Worm (Caenorhabditis elegans) whole organism, L3 larva: Measurements from ENCODE around the gene nspc-20.

Experiments
- R02D3.7 ChIP-seq: fragments of 150-350 bp; optimal IDR thresholded peaks from 2 replicates; lab custom pipeline; 2014; ENCODE audit warnings: missing biosample characterization, missing genetic modification characterization
- ZK546.5 ChIP-seq: sonication (generic microtip); optimal IDR thresholded peaks from 2 replicates; lab custom pipeline; 2017; ENCODE audit warnings: missing biosample characterization, missing genetic modification characterization
- aly-2 ChIP-seq: fragments of 150-350 bp; optimal IDR thresholded peaks from 2 replicates; lab custom pipeline; 2014; ENCODE audit warnings: missing biosample characterization, missing genetic modification characterization
- ama-1 ChIP-seq: fragments of 150-350 bp; optimal IDR thresholded peaks from 2 replicates; lab custom pipeline; 2018
- ceh-16 ChIP-seq: sonication (generic microtip); optimal IDR thresholded peaks from 2 replicates; lab custom pipeline; 2017; ENCODE audit warnings: missing biosample characterization, missing genetic modification characterization
- ceh-28 ChIP-seq: fragments of 150-350 bp; optimal IDR thresholded peaks from 2 replicates; lab custom pipeline; 2014; ENCODE audit warnings: missing biosample characterization, missing genetic modification reagents, missing genetic modification characterization
- ceh-82 ChIP-seq: fragments of 150-350 bp; optimal IDR thresholded peaks from 2 replicates; lab custom pipeline; 2014; ENCODE audit warnings: missing biosample characterization, missing genetic modification characterization
- ceh-9 ChIP-seq: sonication (generic microtip); optimal IDR thresholded peaks from 2 replicates; lab custom pipeline; 2018; ENCODE audit warnings: missing biosample characterization, missing genetic modification characterization
- egl-27 ChIP-seq: sonication (generic microtip); optimal IDR thresholded peaks from 4 replicates; lab custom pipeline; 2017; ENCODE audit warnings: missing biosample characterization, missing genetic modification reagents, missing genetic modification characterization
- elt-1 ChIP-seq: fragments of 150-350 bp; optimal IDR thresholded peaks from 2 replicates; lab custom pipeline; 2014; ENCODE audit warnings: missing biosample characterization, missing genetic modification characterization
- elt-2 ChIP-seq: sonication (generic microtip); optimal IDR thresholded peaks from 2 replicates; lab custom pipeline; 2016; ENCODE audit warnings: missing genetic modification reagents, mild to moderate bottlenecking, missing genetic modification characterization, missing compliant biosample characterization
- elt-3 ChIP-seq, 3 experiments: fragments of 150-350 bp in 1 of 3; sonication (generic microtip) in 2 of 3; optimal IDR thresholded peaks; 2 replicates in 2 of 3; 4 replicates in 1 of 3; lab custom pipeline; 2014 to 2017; ENCODE audit warnings: missing biosample characterization in 3 of 3, missing genetic modification characterization in 3 of 3
- fkh-2 ChIP-seq: fragments of 150-350 bp; optimal IDR thresholded peaks from 2 replicates; lab custom pipeline; 2014; ENCODE audit warnings: missing biosample characterization, missing genetic modification reagents, missing genetic modification characterization
- fos-1 ChIP-seq: fragments of 150-350 bp; optimal IDR thresholded peaks from 2 replicates; lab custom pipeline; 2014; ENCODE audit warnings: missing biosample characterization, missing genetic modification characterization
- hmg-11 ChIP-seq: sonication (generic microtip); optimal IDR thresholded peaks from 2 replicates; lab custom pipeline; 2016; ENCODE audit warnings: missing genetic modification characterization, missing compliant biosample characterization
- jun-1 ChIP-seq: fragments of 150-350 bp; optimal IDR thresholded peaks from 2 replicates; lab custom pipeline; 2014; ENCODE audit warnings: missing biosample characterization, missing genetic modification reagents, missing genetic modification characterization
- lin-15B ChIP-seq: fragments of 150-350 bp; optimal IDR thresholded peaks from 2 replicates; lab custom pipeline; 2014; ENCODE audit warnings: missing biosample characterization, missing genetic modification characterization
- lin-39 ChIP-seq: fragments of 150-350 bp; optimal IDR thresholded peaks from 2 replicates; lab custom pipeline; 2018; ENCODE audit warnings: missing biosample characterization, missing genetic modification reagents, missing genetic modification characterization
- lsy-12 ChIP-seq: sonication (generic microtip); optimal IDR thresholded peaks from 2 replicates; lab custom pipeline; 2016; ENCODE audit warnings: mild to moderate bottlenecking, missing genetic modification characterization, missing compliant biosample characterization
- mdl-1 ChIP-seq: fragments of 150-350 bp; optimal IDR thresholded peaks from 2 replicates; lab custom pipeline; 2014; ENCODE audit warnings: missing biosample characterization, missing genetic modification characterization
- mml-1 ChIP-seq: fragments of 150-350 bp; sonication (generic microtip); optimal IDR thresholded peaks from 3 replicates; lab custom pipeline; 2014; ENCODE audit warnings: missing biosample characterization, missing genetic modification characterization
- nfya-1 ChIP-seq: sonication (generic microtip); optimal IDR thresholded peaks from 2 replicates; lab custom pipeline; 2017; ENCODE audit warnings: missing genetic modification characterization, mild to moderate bottlenecking, missing compliant biosample characterization, antibody characterized with exemption, moderate library complexity; ENCODE audit not compliant: insufficient read depth
- nhr-11 ChIP-seq: fragments of 150-350 bp; optimal IDR thresholded peaks from 2 replicates; lab custom pipeline; 2014; ENCODE audit warnings: missing biosample characterization, missing genetic modification characterization
- nhr-12 ChIP-seq: fragments of 150-350 bp; optimal IDR thresholded peaks from 2 replicates; lab custom pipeline; 2014; ENCODE audit warnings: missing biosample characterization, missing genetic modification characterization
- nhr-23 ChIP-seq: fragments of 150-350 bp; optimal IDR thresholded peaks from 2 replicates; lab custom pipeline; 2014; ENCODE audit warnings: missing biosample characterization, missing genetic modification reagents, missing genetic modification characterization
- nhr-237 ChIP-seq: fragments of 150-350 bp; optimal IDR thresholded peaks from 2 replicates; lab custom pipeline; 2014; ENCODE audit warnings: missing biosample characterization, missing genetic modification characterization
- nhr-25 ChIP-seq: sonication (generic microtip); optimal IDR thresholded peaks from 2 replicates; lab custom pipeline; 2017; ENCODE audit warnings: missing biosample characterization, missing genetic modification characterization
- nhr-28 ChIP-seq: fragments of 150-350 bp; optimal IDR thresholded peaks from 2 replicates; lab custom pipeline; 2014; ENCODE audit warnings: missing biosample characterization, missing genetic modification characterization
- nhr-43 ChIP-seq: sonication (generic microtip); optimal IDR thresholded peaks from 2 replicates; lab custom pipeline; 2016; ENCODE audit warnings: mild to moderate bottlenecking, missing genetic modification characterization, missing compliant biosample characterization; ENCODE audit not compliant: poor library complexity, severe bottlenecking
- nhr-67 ChIP-seq: fragments of 150-350 bp; optimal IDR thresholded peaks from 2 replicates; lab custom pipeline; 2014; ENCODE audit warnings: missing biosample characterization, missing genetic modification characterization
- nhr-76 ChIP-seq: fragments of 150-350 bp; sonication (generic microtip); optimal IDR thresholded peaks from 5 replicates; lab custom pipeline; 2014; ENCODE audit warnings: missing biosample characterization, missing genetic modification characterization
- pha-4 ChIP-seq: fragments of 150-350 bp; optimal IDR thresholded peaks from 2 replicates; lab custom pipeline; 2014; ENCODE audit warnings: missing biosample characterization, missing genetic modification reagents, missing genetic modification characterization
- skn-1 ChIP-seq: fragments of 150-350 bp; optimal IDR thresholded peaks from 2 replicates; lab custom pipeline; 2014; ENCODE audit warnings: missing biosample characterization, missing genetic modification characterization
- snpc-4 ChIP-seq: fragments of 150-350 bp; optimal IDR thresholded peaks from 2 replicates; lab custom pipeline; 2014; ENCODE audit warnings: missing biosample characterization, missing genetic modification characterization
- tbx-2 ChIP-seq: sonication (generic microtip); optimal IDR thresholded peaks from 2 replicates; lab custom pipeline; 2016; ENCODE audit warnings: mild to moderate bottlenecking, missing genetic modification characterization, missing compliant biosample characterization
- unc-39 ChIP-seq: sonication (generic microtip); optimal IDR thresholded peaks from 4 replicates; lab custom pipeline; 2017; ENCODE audit warnings: missing biosample characterization, missing genetic modification characterization
- unc-62 ChIP-seq: fragments of 150-350 bp; sonication (generic microtip); optimal IDR thresholded peaks from 4 replicates; lab custom pipeline; 2014; ENCODE audit warnings: missing biosample characterization, missing genetic modification reagents, missing genetic modification characterization
- zag-1 ChIP-seq: fragments of 150-350 bp; optimal IDR thresholded peaks from 2 replicates; lab custom pipeline; 2014; ENCODE audit warnings: missing biosample characterization, missing genetic modification characterization
- ztf-4 ChIP-seq: fragments of 150-350 bp; optimal IDR thresholded peaks from 2 replicates; lab custom pipeline; 2014; ENCODE audit warnings: missing biosample characterization, missing genetic modification characterization

Gene nspc-20

DNA sequence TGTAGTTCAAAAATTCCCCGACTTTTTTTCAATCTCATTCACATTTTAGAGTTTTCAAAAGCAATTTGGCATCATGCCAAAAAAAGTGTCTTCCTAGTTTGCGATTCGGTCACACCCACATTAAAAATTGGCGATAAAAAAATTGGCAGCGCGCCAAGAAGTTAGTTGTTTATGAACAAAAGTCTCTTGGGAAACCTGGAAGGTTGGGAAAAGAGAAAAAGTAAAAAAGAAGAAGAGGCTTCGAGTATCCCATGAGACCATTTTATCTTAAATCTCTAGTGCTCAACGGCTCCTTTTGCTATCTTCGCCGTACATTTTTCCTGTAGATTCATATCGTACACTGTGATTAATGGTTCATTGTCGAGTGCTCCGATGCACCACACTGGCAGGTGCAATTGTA, 42.2 kb downstream of the nspc-20 start:
- TF ChIP-seq nhr-11 (tag; lab: Kevin White, UChicago) = no peak
- TF ChIP-seq nhr-28 (tag; lab: Kevin White, UChicago) = no peak
- no peak for TF ChIP-seq lsy-12
- no peak for TF ChIP-seq ceh-82 (tag; lab: Kevin White, UChicago)
- no peak for TF ChIP-seq nhr-67 (tag; lab: Kevin White, UChicago)
- peak; percentile 66 for TF ChIP-seq elt-1
- TF ChIP-seq egl-27 = no peak
- peak; percentile 25 for TF ChIP-seq lin-39 (tag; lab: Kevin White, UChicago)
- TF ChIP-seq ztf-4 (tag; lab: Kevin White, UChicago) = no peak
- no peak for TF ChIP-seq fos-1 (tag; lab: Kevin White, UChicago)

ce11 chrX:14487333-14487732, 42.7 kb downstream of the nspc-20 start:
- TF ChIP-seq aly-2 = no peak
- TF ChIP-seq nhr-76 = no peak
- no peak for TF ChIP-seq lin-39 (tag; lab: Kevin White, UChicago)
- no peak for TF ChIP-seq ceh-28
- peak; percentile 68 for TF ChIP-seq nhr-25 (tag; lab: Kevin White, UChicago)
- no peak for TF ChIP-seq ceh-16
- TF ChIP-seq egl-27 = no peak
- TF ChIP-seq elt-1 = peak; percentile 29

- TF ChIP-seq nhr-43 (tag; lab: Kevin White, UChicago) (no peak), nhr-67 (tag; lab: Kevin White, UChicago) (no peak), nhr-25 (tag; lab: Kevin White, UChicago) (no peak), ceh-82 (tag; lab: Kevin White, UChicago) (no peak), zag-1 (tag; lab: Kevin White, UChicago) (no peak), hmg-11 (tag; lab: Kevin White, UChicago) (no peak), ama-1 (no peak), nhr-28 (tag; lab: Kevin White, UChicago) (no peak), aly-2 (no peak)
These were observed 43.5 kb downstream of the nspc-20 start for ce11 chrX:14486503-14486902.

ce11 chrX:14484827-14485226, 45.2 kb downstream of the nspc-20 start, which contains the start of gene M163.8:
Gene M163.8, plus strand, starts transcription at chrX:14485127.
- TF ChIP-seq ceh-28 = no peak
- no peak for TF ChIP-seq snpc-4 (tag; lab: Kevin White, UChicago)
- no peak for TF ChIP-seq lin-39 (tag; lab: Kevin White, UChicago)
- no peak for TF ChIP-seq R02D3.7 (tag; lab: Kevin White, UChicago)
- no peak for TF ChIP-seq mml-1 (tag; lab: Kevin White, UChicago)
- TF ChIP-seq nhr-12 (tag; lab: Kevin White, UChicago) = no peak
- TF ChIP-seq nhr-25 (tag; lab: Kevin White, UChicago) = no peak
- no peak for TF ChIP-seq mdl-1 (tag; lab: Kevin White, UChicago)
- TF ChIP-seq unc-39 (tag; lab: Kevin White, UChicago) = no peak
- no peak for TF ChIP-seq fos-1 (tag; lab: Kevin White, UChicago)
- no peak for TF ChIP-seq zag-1 (tag; lab: Kevin White, UChicago)
- TF ChIP-seq pha-4 = no peak
- TF ChIP-seq nfya-1 (tag; lab: Kevin White, UChicago) = no peak
- TF ChIP-seq skn-1 (tag; lab: Kevin White, UChicago) = no peak
- no peak for TF ChIP-seq nhr-11 (tag; lab: Kevin White, UChicago)
- no peak for TF ChIP-seq lsy-12
- no peak for TF ChIP-seq nhr-23 (tag; lab: Kevin White, UChicago)
- TF ChIP-seq fkh-2 (tag; lab: Kevin White, UChicago) = no peak

ce11 chrX:14481637-14482036, 48.4 kb downstream of the nspc-20 start:
- TF ChIP-seq snpc-4 (tag; lab: Kevin White, UChicago) (peak; percentile 11), ceh-9 (tag; lab: Kevin White, UChicago) (no peak)

DNA sequence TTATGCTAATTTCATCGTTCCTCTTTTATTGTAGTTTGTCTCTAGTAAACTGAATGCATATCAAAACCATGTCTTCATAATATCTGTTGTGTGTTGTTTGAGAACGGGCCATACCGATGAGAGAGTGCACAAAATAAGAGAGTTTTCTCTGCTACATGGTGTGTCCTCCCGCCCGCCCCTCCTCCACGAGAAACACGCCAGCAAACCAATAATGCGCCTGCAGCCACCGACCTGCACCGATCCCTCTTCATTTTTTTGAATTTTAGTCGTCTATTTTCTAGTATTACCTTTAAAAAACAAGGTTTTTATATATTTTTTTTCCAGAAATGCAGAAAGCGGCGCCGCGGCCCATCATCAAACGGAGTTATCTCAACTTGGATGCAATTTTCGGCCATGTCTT, 49.8 kb downstream of the nspc-20 start, which contains the start of gene gfi-3:
Gene gfi-3 (plus strand): TSS at position 325 of the 400 bp plus-strand sequence.
- TF ChIP-seq nfya-1 (tag; lab: Kevin White, UChicago) (peak; percentile 80), ceh-28 (peak; percentile 70), ceh-82 (tag; lab: Kevin White, UChicago) (peak; percentile 13), elt-1 (peak; percentile 17), jun-1 (tag; lab: Kevin White, UChicago) (peak; percentile 53), nhr-11 (tag; lab: Kevin White, UChicago) (peak; percentile 40), snpc-4 (tag; lab: Kevin White, UChicago) (peak; percentile 93), pha-4 (peak; percentile 85), ZK546.5 (tag; lab: Kevin White, UChicago) (no peak), ama-1 (no peak), R02D3.7 (tag; lab: Kevin White, UChicago) (peak; percentile 51), nhr-237 (no peak), skn-1 (tag; lab: Kevin White, UChicago) (peak; percentile 55), nhr-25 (tag; lab: Kevin White, UChicago) (peak; percentile 83), elt-3 (tag; optimal IDR thresholded peaks at IDR 0.05; lab: Kevin White, UChicago) (no peak), elt-2 (tag; lab: Kevin White, UChicago) (peak; percentile 61), lin-15B (tag; lab: Kevin White, UChicago) (peak; percentile 51), tbx-2 (tag; lab: Kevin White, UChicago) (peak; percentile 57), nhr-43 (tag; lab: Kevin White, UChicago) (peak; percentile 75), nhr-23 (tag; lab: Kevin White, UChicago) (peak; percentile 86), unc-62 (GFP tag; lab: Kevin White, UChicago) (no peak), hmg-11 (tag; lab: Kevin White, UChicago) (peak; percentile 74), lin-39 (tag; lab: Kevin White, UChicago) (peak; percentile 90)
